Worm (Caenorhabditis elegans) whole organism, L4 larva: Measurements from ENCODE around the gene F09E5.11.
A peak's percentile ranks its signal among the peaks of the same experiment; 100 is the strongest.

ENCODE experiments used
- D1046.2 ChIP-seq: fragments of 200-800 bp; sonication (Bioruptor generic); IDR thresholded peaks from 2 replicates; pipeline ENCODE4 v1.3.6; 2022; ENCODE audit warnings: missing genetic modification characterization, missing compliant biosample characterization
- F10B5.3 ChIP-seq: sonication (generic microtip); optimal IDR thresholded peaks from 2 replicates; lab custom pipeline; 2016; ENCODE audit warnings: mild to moderate bottlenecking, missing genetic modification characterization, missing compliant biosample characterization
- F26F4.8 ChIP-seq: fragments of 200-800 bp; sonication (Bioruptor generic); conservative IDR thresholded peaks from 2 replicates; pipeline ENCODE4 v1.3.6; 2022; ENCODE audit warnings: missing genetic modification characterization, missing compliant biosample characterization
- F44E2.7 ChIP-seq: fragments of 200-800 bp; sonication (Bioruptor generic); IDR thresholded peaks from 2 replicates; pipeline ENCODE4 v2.1.2; 2022; ENCODE audit warnings: missing genetic modification characterization, missing compliant biosample characterization
- F49E8.2 ChIP-seq: sonication (generic microtip); optimal IDR thresholded peaks from 2 replicates; lab custom pipeline; 2016; ENCODE audit warnings: missing compliant biosample characterization, mild to moderate bottlenecking, missing genetic modification characterization, borderline replicate concordance
- R02D3.7 ChIP-seq: fragments of 150-350 bp; sonication (generic microtip); optimal IDR thresholded peaks from 3 replicates; lab custom pipeline; 2014; ENCODE audit warnings: missing biosample characterization, missing genetic modification characterization
- Y5F2A.4 ChIP-seq: fragments of 200-800 bp; sonication (Bioruptor generic); optimal IDR thresholded peaks from 2 replicates; lab custom pipeline; 2018; ENCODE audit warnings: mild to moderate bottlenecking, missing genetic modification characterization, missing compliant biosample characterization
- Y75B8A.6 ChIP-seq: fragments of 200-800 bp; sonication (Bioruptor generic); IDR thresholded peaks from 2 replicates; pipeline ENCODE4 v1.3.6; 2022; ENCODE audit warnings: missing genetic modification reagents, missing genetic modification characterization, missing compliant biosample characterization
- aha-1 ChIP-seq: fragments of 150-350 bp; peaks from one replicate; lab custom pipeline; 2014; ENCODE audit warnings: missing biosample characterization, missing genetic modification characterization
- ama-1 ChIP-seq: fragments of 150-350 bp; optimal IDR thresholded peaks from 2 replicates; lab custom pipeline; 2014; ENCODE audit warnings: inconsistent platforms, mixed read lengths
- attf-4 ChIP-seq: sonication (generic microtip); optimal IDR thresholded peaks from 3 replicates; lab custom pipeline; 2017; ENCODE audit warnings: missing biosample characterization, missing genetic modification characterization
- ceh-20 ChIP-seq: fragments of 200-800 bp; sonication (Bioruptor generic); IDR thresholded peaks from 2 replicates; pipeline ENCODE4 v1.3.6; 2022; ENCODE audit warnings: missing genetic modification reagents, missing genetic modification characterization, missing compliant biosample characterization
- ceh-28 ChIP-seq: fragments of 150-350 bp; optimal IDR thresholded peaks from 2 replicates; lab custom pipeline; 2014; ENCODE audit warnings: missing biosample characterization, missing genetic modification reagents, missing genetic modification characterization
- ceh-44 ChIP-seq: fragments of 200-800 bp; sonication (Bioruptor generic); IDR thresholded peaks from 2 replicates; pipeline ENCODE4 v1.3.6; 2022; ENCODE audit warnings: missing genetic modification reagents, missing genetic modification characterization, missing compliant biosample characterization
- ces-1 ChIP-seq: fragments of 150-350 bp; sonication (generic microtip); optimal IDR thresholded peaks from 4 replicates; lab custom pipeline; 2014; ENCODE audit warnings: missing biosample characterization, missing genetic modification reagents, missing genetic modification characterization
- cey-2 ChIP-seq: sonication (generic microtip); optimal IDR thresholded peaks from 3 replicates; lab custom pipeline; 2017; ENCODE audit warnings: missing genetic modification characterization, mild to moderate bottlenecking, missing compliant biosample characterization, antibody characterized with exemption, borderline replicate concordance; ENCODE audit not compliant: insufficient read depth
- daf-12 ChIP-seq: fragments of 150-350 bp; optimal IDR thresholded peaks from 2 replicates; lab custom pipeline; 2014; ENCODE audit warnings: missing biosample characterization, missing genetic modification reagents, missing genetic modification characterization
- daf-16 ChIP-seq, 3 experiments: sonication (generic microtip); optimal IDR thresholded peaks; 2 replicates each; lab custom pipeline; 2016 to 2017; ENCODE audit warnings: missing genetic modification characterization in 3 of 3, missing genetic modification reagents in 3 of 3, mild to moderate bottlenecking in 2 of 3, missing compliant biosample characterization in 2 of 3, missing biosample characterization in 1 of 3, moderate library complexity in 1 of 3
- daf-19 ChIP-seq: fragments of 200-800 bp; sonication (Bioruptor generic); conservative IDR thresholded peaks from 2 replicates; pipeline ENCODE4 v1.3.6; 2022; ENCODE audit warnings: missing genetic modification characterization, missing compliant biosample characterization
- daf-8 ChIP-seq: fragments of 200-800 bp; sonication (Bioruptor generic); IDR thresholded peaks from 2 replicates; pipeline ENCODE4 v1.3.6; 2022; ENCODE audit warnings: missing genetic modification characterization, missing compliant biosample characterization
- dmd-8 ChIP-seq: fragments of 200-800 bp; sonication (Bioruptor generic); IDR thresholded peaks from 2 replicates; pipeline ENCODE4 v1.3.6; 2022; ENCODE audit warnings: missing genetic modification characterization, missing compliant biosample characterization
- duxl-1 ChIP-seq: sonication (generic microtip); optimal IDR thresholded peaks from 2 replicates; lab custom pipeline; 2016; ENCODE audit warnings: mild to moderate bottlenecking, missing genetic modification characterization, moderate library complexity, missing compliant biosample characterization; ENCODE audit not compliant: poor library complexity
- dve-1 ChIP-seq: sonication (generic microtip); optimal IDR thresholded peaks from 2 replicates; lab custom pipeline; 2017; ENCODE audit warnings: antibody characterized with exemption, mild to moderate bottlenecking, missing genetic modification characterization, missing compliant biosample characterization; ENCODE audit not compliant: insufficient read depth
- egl-27 ChIP-seq: sonication (generic microtip); optimal IDR thresholded peaks from 3 replicates; lab custom pipeline; 2017; ENCODE audit warnings: missing biosample characterization, missing genetic modification reagents, missing genetic modification characterization
- lin-1 ChIP-seq: fragments of 200-800 bp; sonication (Bioruptor generic); IDR thresholded peaks from 2 replicates; pipeline ENCODE4 v1.3.6; 2022; ENCODE audit warnings: missing genetic modification reagents, missing genetic modification characterization, missing compliant biosample characterization
- lin-13 ChIP-seq: fragments of 150-350 bp; optimal IDR thresholded peaks from 2 replicates; lab custom pipeline; 2014; ENCODE audit warnings: missing biosample characterization, missing genetic modification reagents, missing genetic modification characterization
- lin-15B ChIP-seq: fragments of 150-350 bp; sonication (generic microtip); optimal IDR thresholded peaks from 3 replicates; lab custom pipeline; 2014; ENCODE audit warnings: missing biosample characterization, missing genetic modification characterization
- lin-38 ChIP-seq: fragments of 200-800 bp; sonication (Bioruptor generic); IDR thresholded peaks from 2 replicates; pipeline ENCODE4 v1.3.6; 2022; ENCODE audit warnings: missing genetic modification reagents, missing genetic modification characterization, missing compliant biosample characterization
- lin-39 ChIP-seq: fragments of 150-350 bp; optimal IDR thresholded peaks from 2 replicates; lab custom pipeline; 2014; ENCODE audit warnings: missing biosample characterization, missing genetic modification reagents, missing genetic modification characterization
- lsy-2 ChIP-seq, 2 experiments: fragments of 150-350 bp in 1 of 2; sonication (generic microtip) in 1 of 2; optimal IDR thresholded peaks; 2 replicates each; lab custom pipeline; 2014 to 2017; ENCODE audit warnings: missing biosample characterization in 2 of 2, missing genetic modification characterization in 2 of 2
- madf-5 ChIP-seq, 2 experiments: fragments of 200-800 bp; sonication (Bioruptor generic); IDR thresholded peaks; 2 replicates each; pipeline ENCODE4 v1.3.6; 2022; ENCODE audit warnings: missing compliant biosample characterization in 2 of 2, missing genetic modification characterization in 2 of 2
- mep-1 ChIP-seq: fragments of 150-350 bp; sonication (generic microtip); optimal IDR thresholded peaks from 3 replicates; lab custom pipeline; 2014; ENCODE audit warnings: missing biosample characterization, missing genetic modification characterization
- nhr-102 ChIP-seq: sonication (generic microtip); optimal IDR thresholded peaks from 2 replicates; lab custom pipeline; 2016; ENCODE audit warnings: mild to moderate bottlenecking, missing genetic modification characterization, moderate library complexity, missing compliant biosample characterization
- nhr-111 ChIP-seq: fragments of 200-800 bp; sonication (Bioruptor generic); optimal IDR thresholded peaks from 2 replicates; lab custom pipeline; 2018; ENCODE audit warnings: mild to moderate bottlenecking, missing genetic modification characterization, missing compliant biosample characterization
- pha-4 ChIP-seq, 2 experiments: fragments of 150-350 bp in 1 of 2; fragments of 200-800 bp in 1 of 2; sonication (Bioruptor generic) in 1 of 2; IDR thresholded peaks in 1 of 2; optimal IDR thresholded peaks in 1 of 2; 2 replicates each; pipeline versions ENCODE4 v1.3.6 to Lab custom; 2014 to 2022; ENCODE audit warnings: missing genetic modification characterization in 2 of 2, missing genetic modification reagents in 2 of 2, missing biosample characterization in 1 of 2, missing compliant biosample characterization in 1 of 2
- php-3 ChIP-seq: fragments of 200-800 bp; sonication (Bioruptor generic); IDR thresholded peaks from 2 replicates; pipeline ENCODE4 v1.3.6; 2022; ENCODE audit warnings: missing genetic modification reagents, missing genetic modification characterization, missing compliant biosample characterization
- sdz-12 ChIP-seq: fragments of 200-800 bp; sonication (Bioruptor generic); optimal IDR thresholded peaks from 2 replicates; lab custom pipeline; 2018; ENCODE audit warnings: mild to moderate bottlenecking, missing genetic modification characterization, missing compliant biosample characterization
- skn-1 ChIP-seq: fragments of 150-350 bp; optimal IDR thresholded peaks from 2 replicates; lab custom pipeline; 2014; ENCODE audit warnings: missing biosample characterization, missing genetic modification characterization
- ztf-11 ChIP-seq: fragments of 150-350 bp; optimal IDR thresholded peaks from 2 replicates; lab custom pipeline; 2014; ENCODE audit warnings: missing biosample characterization, missing genetic modification characterization

F09E5.11 gene

DNA sequence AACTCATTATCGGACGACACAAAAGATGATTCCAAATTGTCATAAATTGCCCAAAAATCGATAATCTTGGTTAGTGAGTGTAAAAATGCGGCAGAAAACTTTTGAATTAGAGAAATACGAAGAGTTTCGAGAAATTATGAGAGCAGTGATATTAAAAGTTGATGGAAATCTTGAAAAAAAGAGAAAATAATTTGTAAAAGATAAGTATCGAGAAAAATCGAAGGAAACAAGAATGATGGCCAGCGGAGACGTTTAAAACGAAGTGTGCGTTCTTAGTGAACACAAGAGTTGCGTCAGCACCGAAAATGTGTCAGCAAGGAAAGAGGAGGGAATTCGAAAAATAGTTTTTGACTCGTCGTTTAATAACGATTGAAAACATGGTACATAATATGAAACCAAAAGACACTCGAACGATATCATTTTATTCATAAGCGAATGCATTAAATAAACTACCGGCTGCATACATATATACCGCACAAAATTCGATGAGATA is 31.9 kb upstream of the F09E5.11 start, which contains the start of gene ndx-6 (continued):
- TF ChIP-seq egl-27 (tag; lab: Kevin White, UChicago) (no peak), daf-12 (no peak), F26F4.8 (no peak), daf-8 (GFP tag; lab: Robert Waterston, UW) (no peak), madf-5 (GFP tag; IDR thresholded peaks at IDR 0.05; lab: Robert Waterston, UW) (no peak), F10B5.3 (no peak), ces-1 (GFP tag; lab: Kevin White, UChicago) (no peak), lin-13 (GFP tag; lab: Kevin White, UChicago) (peak; percentile 64), R02D3.7 (tag; lab: Kevin White, UChicago) (no peak), lin-39 (no peak), Y75B8A.6 (no peak), attf-4 (tag; lab: Kevin White, UChicago) (no peak), ceh-44 (GFP tag; lab: Robert Waterston, UW) (no peak), nhr-111 (GFP tag; lab: Kevin White, UChicago) (no peak), php-3 (GFP tag; lab: Robert Waterston, UW) (no peak), dmd-8 (GFP tag; lab: Robert Waterston, UW) (no peak)
- TF ChIP-seq, all 104 proteins: peak for 46

DNA sequence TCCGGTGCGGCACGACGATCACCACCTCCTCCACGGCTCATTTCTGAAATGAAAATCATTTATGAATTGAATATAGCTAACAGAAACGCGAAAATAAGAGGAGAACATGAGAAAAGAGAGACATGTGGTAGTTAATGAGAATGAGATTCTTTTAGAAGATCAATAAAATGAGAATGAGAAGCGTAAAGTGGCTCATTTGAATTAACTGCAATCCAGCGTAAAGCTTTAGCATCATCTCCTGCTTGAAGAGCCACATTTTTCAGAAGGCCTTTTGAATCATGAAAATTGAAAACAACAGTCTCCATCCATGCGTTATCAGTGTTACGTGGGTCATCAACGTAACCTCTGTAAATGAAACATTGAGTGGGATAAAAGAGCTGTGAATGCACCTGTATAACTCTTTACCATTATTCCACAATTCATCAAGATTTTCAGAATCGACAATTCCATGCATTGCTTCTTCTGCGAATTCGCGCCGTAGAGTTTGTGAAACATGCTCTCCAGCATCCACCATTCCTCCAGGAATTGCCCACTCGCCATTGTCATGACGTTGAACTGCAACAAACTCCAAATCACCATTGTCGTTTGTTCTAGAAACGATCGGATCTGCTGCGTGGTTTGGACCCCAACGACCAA is 30.9 kb upstream of the F09E5.11 start, which contains the start of gene rsp-4:
rsp-4 (minus strand) TSS at position 51 of the 636 bp plus-strand sequence.
- TF ChIP-seq D1046.2 (no peak), aha-1 (tag; lab: Kevin White, UChicago) (peak; percentile 94)

DNA sequence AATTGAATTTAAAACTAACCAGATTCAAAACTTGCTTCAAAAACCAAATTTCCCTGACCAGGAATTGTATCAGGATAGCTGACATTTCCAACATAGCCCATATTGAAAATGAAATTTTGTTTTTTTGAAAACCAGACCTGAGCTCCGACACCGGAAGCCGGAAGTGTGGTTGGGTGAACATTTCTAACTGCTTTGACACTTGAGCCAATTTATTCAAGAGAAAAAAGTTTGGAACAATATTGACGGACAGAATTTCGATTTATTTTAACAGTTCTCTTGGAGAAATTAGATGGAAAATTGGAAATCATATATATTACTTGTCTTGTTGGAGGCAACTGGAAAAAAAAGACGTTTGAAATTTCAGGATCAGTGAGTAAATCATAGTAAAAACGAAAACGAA is 29.2 kb upstream of the F09E5.11 start, which contains the start of gene ccpp-6:
ccpp-6 (minus strand) TSS at position 101 of the 400 bp plus-strand sequence.
- TF ChIP-seq F44E2.7 (GFP tag; lab: Robert Waterston, UW) (no peak), aha-1 (tag; lab: Kevin White, UChicago) (peak; percentile 11), lin-38 (GFP tag; lab: Robert Waterston, UW) (0 out of 2 replicates have a peak, but pooled peaks have one; percentile 16), mep-1 (tag; lab: Kevin White, UChicago) (peak; percentile 25), php-3 (GFP tag; lab: Robert Waterston, UW) (no peak), ceh-28 (tag; lab: Kevin White, UChicago) (no peak), nhr-102 (tag; lab: Kevin White, UChicago) (no peak), dmd-8 (GFP tag; lab: Robert Waterston, UW) (no peak), ama-1 (peak; percentile 0)

DNA sequence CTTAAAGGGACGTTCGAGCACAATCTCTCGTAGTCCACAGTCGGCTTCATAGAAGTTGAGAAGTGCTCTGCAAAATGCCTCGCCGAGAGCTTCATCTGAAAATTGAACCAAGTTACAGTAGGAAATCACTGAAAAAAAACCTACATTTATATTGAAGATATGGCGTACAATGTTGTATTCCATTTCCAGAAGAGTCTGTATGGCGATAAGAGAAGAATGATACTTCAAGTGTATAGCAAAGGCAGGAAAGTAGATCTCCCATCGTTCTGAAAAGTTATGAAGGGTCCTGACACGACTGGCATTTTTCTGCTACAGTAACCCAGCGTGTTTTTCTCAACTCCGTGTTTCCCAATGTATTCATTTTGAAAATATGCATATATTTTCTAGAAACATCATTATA is 26.3 kb upstream of the F09E5.11 start:
- TF ChIP-seq daf-16 (GFP tag; optimal IDR thresholded peaks at IDR 0.05; lab: Kevin White, UChicago) (no peak), daf-16 (tag; optimal IDR thresholded peaks at IDR 0.05; lab: Kevin White, UChicago) (peak; percentile 22), R02D3.7 (tag; lab: Kevin White, UChicago) (no peak), daf-19 (no peak), ceh-20 (GFP tag; lab: Robert Waterston, UW) (no peak), nhr-102 (tag; lab: Kevin White, UChicago) (no peak)

DNA sequence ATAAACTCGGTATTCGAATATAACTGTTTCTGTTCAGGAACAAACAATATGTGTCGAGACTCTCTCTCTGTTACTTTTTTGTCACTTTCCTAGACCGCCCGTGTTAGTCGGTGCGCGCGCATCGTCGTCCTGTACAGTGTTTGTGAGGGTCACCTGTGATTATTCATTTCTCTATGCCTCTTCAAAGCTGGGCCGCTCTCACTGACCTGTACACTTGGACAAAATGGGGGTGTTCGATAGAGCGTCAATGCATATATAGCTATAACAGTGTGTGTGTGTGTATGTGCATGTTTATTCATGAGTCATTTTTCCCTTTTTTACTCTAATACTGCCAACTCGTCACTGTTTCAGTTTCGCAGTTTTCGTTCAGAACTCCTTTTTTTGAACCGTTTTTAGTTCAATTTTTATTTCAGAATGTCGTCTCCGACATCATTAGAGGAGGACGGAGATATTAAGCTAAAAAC is 21.7 kb upstream of the F09E5.11 start, which contains the start of gene pkc-3:
pkc-3 (plus strand) TSS at position 414 of the 464 bp plus-strand sequence.
- TF ChIP-seq lin-1 (0 out of 2 replicates have a peak, but pooled peaks have one; percentile 53), sdz-12 (GFP tag; lab: Kevin White, UChicago) (no peak), lin-15B (tag; lab: Kevin White, UChicago) (no peak), mep-1 (tag; lab: Kevin White, UChicago) (peak; percentile 86), cey-2 (no peak), F49E8.2 (tag; lab: Kevin White, UChicago) (no peak), skn-1 (tag; lab: Kevin White, UChicago) (no peak), Y5F2A.4 (no peak), lsy-2 (tag; optimal IDR thresholded peaks at IDR 0.05; lab: Kevin White, UChicago) (peak; percentile 40 to 74), dve-1 (tag; lab: Kevin White, UChicago) (peak; percentile 85), lin-13 (GFP tag; lab: Kevin White, UChicago) (peak; percentile 54), egl-27 (tag; lab: Kevin White, UChicago) (no peak), ama-1 (peak; percentile 70), attf-4 (tag; lab: Kevin White, UChicago) (no peak), nhr-102 (tag; lab: Kevin White, UChicago) (peak; percentile 59), F44E2.7 (GFP tag; lab: Robert Waterston, UW) (no peak), ztf-11 (tag; lab: Kevin White, UChicago) (no peak), pha-4 (GFP tag; IDR thresholded peaks at IDR 0.05; lab: Robert Waterston, UW) (peak; percentile 39; the same call in 1 of the 2 replicates), pha-4 (tag; optimal IDR thresholded peaks at IDR 0.05; lab: Kevin White, UChicago) (peak; percentile 68), daf-16 (GFP tag; optimal IDR thresholded peaks at IDR 0.05; lab: Kevin White, UChicago) (peak in 1 of 2 experiments; percentile 16), daf-16 (tag; optimal IDR thresholded peaks at IDR 0.05; lab: Kevin White, UChicago) (peak; percentile 72), duxl-1 (tag; lab: Kevin White, UChicago) (peak; percentile 50)
